Worm (Caenorhabditis elegans) whole organism, L3 larva: Measurements from ENCODE around the gene Y51A2B.8.

Source experiments
- R02D3.7 ChIP-seq: fragments of 150-350 bp; optimal IDR thresholded peaks from 2 replicates; lab custom pipeline; 2014; ENCODE audit warnings: missing biosample characterization, missing genetic modification characterization
- ceh-28 ChIP-seq: fragments of 150-350 bp; optimal IDR thresholded peaks from 2 replicates; lab custom pipeline; 2014; ENCODE audit warnings: missing biosample characterization, missing genetic modification reagents, missing genetic modification characterization
- lsy-12 ChIP-seq: sonication (generic microtip); optimal IDR thresholded peaks from 2 replicates; lab custom pipeline; 2016; ENCODE audit warnings: mild to moderate bottlenecking, missing genetic modification characterization, missing compliant biosample characterization
- nhr-76 ChIP-seq: fragments of 150-350 bp; sonication (generic microtip); optimal IDR thresholded peaks from 5 replicates; lab custom pipeline; 2014; ENCODE audit warnings: missing biosample characterization, missing genetic modification characterization
- pha-4 ChIP-seq: fragments of 150-350 bp; optimal IDR thresholded peaks from 2 replicates; lab custom pipeline; 2014; ENCODE audit warnings: missing biosample characterization, missing genetic modification reagents, missing genetic modification characterization
- pqm-1 ChIP-seq: fragments of 150-350 bp; optimal IDR thresholded peaks from 2 replicates; lab custom pipeline; 2017; ENCODE audit warnings: missing biosample characterization, missing genetic modification characterization, inconsistent platforms
- unc-62 ChIP-seq: fragments of 150-350 bp; sonication (generic microtip); optimal IDR thresholded peaks from 4 replicates; lab custom pipeline; 2014; ENCODE audit warnings: missing biosample characterization, missing genetic modification reagents, missing genetic modification characterization
- ztf-11 ChIP-seq: fragments of 150-350 bp; optimal IDR thresholded peaks from 2 replicates; lab custom pipeline; 2014; ENCODE audit warnings: missing biosample characterization, missing genetic modification characterization
- ztf-4 ChIP-seq: fragments of 150-350 bp; optimal IDR thresholded peaks from 2 replicates; lab custom pipeline; 2014; ENCODE audit warnings: missing biosample characterization, missing genetic modification characterization

ce11 chrV:18371579-18371978, 7.3 kb upstream of the Y51A2B.8 start, which contains the start of gene C08E8.4:
- peak; percentile 75 for TF ChIP-seq pha-4
- TF ChIP-seq nhr-76 (tag; lab: Kevin White, UChicago): no peak
- TF ChIP-seq ztf-4: no peak
- TF ChIP-seq ztf-11: no peak
- TF ChIP-seq R02D3.7 (tag; lab: Kevin White, UChicago): no peak
- TF ChIP-seq pqm-1: peak; percentile 80
- TF ChIP-seq ceh-28: no peak
- no peak for TF ChIP-seq unc-62
- TF ChIP-seq lsy-12 (tag; lab: Kevin White, UChicago): no peak
